Worm (Caenorhabditis elegans): Measurements from ENCODE around the gene cdh-1.
"Not testable (repeated sequence)": the region's sequence is repeated elsewhere in the genome, so short reads cannot be mapped to it uniquely, and the experiment has no call there.

The cdh-1 gene

ce11 chrIII:2875946-2876345 is 34.8 kb upstream of the cdh-1 start:
- no peak for TF ChIP-seq ham-2 (GFP tag; optimal IDR thresholded peaks at IDR 0.05)
- TF ChIP-seq elt-3 (tag; optimal IDR thresholded peaks at IDR 0.05), result peak; percentile 72
- TF ChIP-seq blmp-1 (tag; optimal IDR thresholded peaks at IDR 0.05), result peak; percentile 53
- no peak for TF ChIP-seq unc-39 (tag; optimal IDR thresholded peaks at IDR 0.05)
- TF ChIP-seq nhr-2 (tag; optimal IDR thresholded peaks at IDR 0.05), result no peak
- TF ChIP-seq nhr-28 (tag; optimal IDR thresholded peaks at IDR 0.05), result no peak

- TF ChIP-seq sptf-1 (tag; optimal IDR thresholded peaks at IDR 0.05), result no peak
- TF ChIP-seq flh-1 (GFP tag; optimal IDR thresholded peaks at IDR 0.05), result no peak
- TF ChIP-seq cnd-1 (tag; optimal IDR thresholded peaks at IDR 0.05), result no peak
- TF ChIP-seq ham-2 (GFP tag; optimal IDR thresholded peaks at IDR 0.05), result no peak
- TF ChIP-seq bed-3 (GFP tag; optimal IDR thresholded peaks at IDR 0.05), result no peak
- no peak for TF ChIP-seq nhr-76 (tag; optimal IDR thresholded peaks at IDR 0.05)
- no peak for TF ChIP-seq mep-1 (tag; optimal IDR thresholded peaks at IDR 0.05)
- TF ChIP-seq lin-32 (GFP tag; optimal IDR thresholded peaks at IDR 0.05), result no peak
- TF ChIP-seq unc-39 (tag; optimal IDR thresholded peaks at IDR 0.05), result no peak
- no peak for TF ChIP-seq nhr-2 (tag; optimal IDR thresholded peaks at IDR 0.05)
- no peak for TF ChIP-seq mls-2 (tag; optimal IDR thresholded peaks at IDR 0.05)
Measured at ce11 chrIII:2879703-2880102, 31.0 kb upstream of the cdh-1 start.

ce11 chrIII:2881117-2881516 is 29.6 kb upstream of the cdh-1 start:
- no peak for TF ChIP-seq drap-1 (GFP tag; optimal IDR thresholded peaks at IDR 0.05)
- TF ChIP-seq hlh-1 (tag; optimal IDR thresholded peaks at IDR 0.05), result no peak
- TF ChIP-seq unc-120 (tag; optimal IDR thresholded peaks at IDR 0.05; ENCODE audit: poor library complexity, severe bottlenecking), result peak; percentile 17

ce11 chrIII:2881989-2882388 is 28.7 kb upstream of the cdh-1 start, which contains the start of gene F56F11.2:
F56F11.2 (plus strand) TSS chrIII:2882289.
- not testable (repeated sequence) for TF ChIP-seq blmp-1, unc-39, mab-5 (tag; optimal IDR thresholded peaks at IDR 0.05)

- no peak for TF ChIP-seq ceh-39 (tag; optimal IDR thresholded peaks at IDR 0.05)
- TF ChIP-seq M03D4.4 (tag; optimal IDR thresholded peaks at IDR 0.05), result no peak
- TF ChIP-seq sem-2 (GFP tag; optimal IDR thresholded peaks at IDR 0.05), result no peak
- no peak for TF ChIP-seq cnd-1 (tag; optimal IDR thresholded peaks at IDR 0.05)
- TF ChIP-seq nhr-28 (tag; optimal IDR thresholded peaks at IDR 0.05), result no peak
- TF ChIP-seq unc-39 (tag; optimal IDR thresholded peaks at IDR 0.05), result no peak
- no peak for TF ChIP-seq ham-2 (GFP tag; optimal IDR thresholded peaks at IDR 0.05)
- no peak for TF ChIP-seq mls-2 (tag; optimal IDR thresholded peaks at IDR 0.05)
- no peak for TF ChIP-seq hlh-1 (tag; optimal IDR thresholded peaks at IDR 0.05)
- no peak for TF ChIP-seq snpc-4 (tag; optimal IDR thresholded peaks at IDR 0.05)
- no peak for TF ChIP-seq blmp-1 (tag; optimal IDR thresholded peaks at IDR 0.05)
- no peak for TF ChIP-seq elt-1 (tag; optimal IDR thresholded peaks at IDR 0.05; ENCODE audit: borderline replicate concordance, insufficient read depth)
- no peak for TF ChIP-seq unc-120 (tag; optimal IDR thresholded peaks at IDR 0.05; ENCODE audit: poor library complexity, severe bottlenecking)
- TF ChIP-seq tbx-8 (GFP tag; optimal IDR thresholded peaks at IDR 0.05), result no peak
- no peak for TF ChIP-seq flh-1 (GFP tag; optimal IDR thresholded peaks at IDR 0.05)
- TF ChIP-seq lsy-2 (tag; optimal IDR thresholded peaks at IDR 0.05), result no peak
- no peak for TF ChIP-seq ces-1 (GFP tag; optimal IDR thresholded peaks at IDR 0.05)
- no peak for TF ChIP-seq sptf-1 (tag; optimal IDR thresholded peaks at IDR 0.05)
Measured at ce11 chrIII:2891443-2891842, 19.3 kb upstream of the cdh-1 start, which contains the start of gene F56F11.1. F56F11.1 (plus strand) TSS chrIII:2891743.

ce11 chrIII:2899705-2900104 is 11.0 kb upstream of the cdh-1 start:
- TF ChIP-seq snpc-4 (tag; optimal IDR thresholded peaks at IDR 0.05) (no peak), mls-2 (tag; optimal IDR thresholded peaks at IDR 0.05) (no peak), unc-62 (GFP tag; optimal IDR thresholded peaks at IDR 0.05) (no peak), bed-3 (GFP tag; optimal IDR thresholded peaks at IDR 0.05) (no peak), nhr-237 (tag; optimal IDR thresholded peaks at IDR 0.05) (no peak), lin-32 (GFP tag; optimal IDR thresholded peaks at IDR 0.05) (no peak), mab-5 (tag; optimal IDR thresholded peaks at IDR 0.05) (no peak), lsy-2 (tag; optimal IDR thresholded peaks at IDR 0.05) (no peak), elt-1 (tag; optimal IDR thresholded peaks at IDR 0.05; ENCODE audit: borderline replicate concordance, insufficient read depth) (no peak), sem-2 (GFP tag; optimal IDR thresholded peaks at IDR 0.05) (no peak), nhr-2 (tag; optimal IDR thresholded peaks at IDR 0.05) (no peak), mep-1 (tag; optimal IDR thresholded peaks at IDR 0.05) (no peak), ham-2 (GFP tag; optimal IDR thresholded peaks at IDR 0.05) (no peak), ces-1 (GFP tag; optimal IDR thresholded peaks at IDR 0.05) (no peak)

All from whole organism, mixed stage, embryonic.